Worm (Caenorhabditis elegans): ENCODE results near the gene clec-254.

DNA sequence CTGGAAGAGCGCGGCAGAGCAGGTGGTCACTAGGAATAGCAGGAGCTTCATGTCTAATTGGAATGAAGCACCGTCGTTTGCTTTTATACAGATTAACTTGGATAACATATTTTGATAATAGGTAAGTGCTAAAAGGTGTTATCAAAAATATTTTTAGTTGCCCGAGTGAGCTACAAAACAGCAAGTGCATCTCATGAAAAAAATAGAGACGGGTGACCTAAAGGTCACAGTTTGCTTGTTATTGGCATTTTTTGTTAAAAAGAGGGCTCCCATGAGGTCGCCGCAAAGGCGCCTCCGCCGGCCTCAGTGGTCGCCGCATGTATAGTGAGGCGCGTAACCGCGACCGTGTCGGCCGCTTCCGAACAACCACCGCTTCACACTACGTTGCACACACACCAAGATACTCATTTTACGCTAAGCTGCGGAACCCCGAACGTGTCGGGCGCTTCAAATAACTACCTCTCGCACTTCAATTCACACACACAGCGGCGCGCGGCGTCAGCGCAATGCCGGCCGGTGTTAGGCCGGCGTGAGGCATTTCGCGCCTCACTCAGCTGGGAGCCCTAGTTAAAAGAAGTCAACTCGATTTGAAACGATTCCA lies 24.8 kb downstream of the clec-254 start, which contains the start of gene asp-19:
- TF ChIP-seq flt-1 (GFP tag; IDR thresholded peaks at IDR 0.05), result no peak
- TF ChIP-seq ztf-23 (GFP tag; IDR thresholded peaks at IDR 0.05), result no peak
- no peak for TF ChIP-seq klf-2 (GFP tag; conservative IDR thresholded peaks at IDR 0.05)
- TF ChIP-seq T22C8.4 (GFP tag; IDR thresholded peaks at IDR 0.05), result no peak
- TF ChIP-seq med-1 (GFP tag; optimal IDR thresholded peaks at IDR 0.05; ENCODE audit: insufficient read depth), result no peak
- TF ChIP-seq ztf-29 (GFP tag; IDR thresholded peaks at IDR 0.05), result no peak
- no peak for TF ChIP-seq cog-1 (tag; optimal IDR thresholded peaks at IDR 0.05)
- TF ChIP-seq ref-1 (GFP tag; conservative IDR thresholded peaks at IDR 0.05), result no peak
- no peak for TF ChIP-seq tab-1 (GFP tag; IDR thresholded peaks at IDR 0.05)
